Fruit fly (Drosophila melanogaster) whole organism, embryonic: ENCODE measurements around the gene Sgt1.

ENCODE experiments used
- C15 ChIP-seq: fragments of 200-800 bp; sonication (Bioruptor generic); IDR thresholded peaks from 3 replicates; pipeline ENCODE4 v1.3.6; 2022; ENCODE audit warnings: missing biosample characterization, missing genetic modification characterization
- CG10267 ChIP-seq: fragments of 200-800 bp; sonication (Bioruptor generic); optimal IDR thresholded peaks from 2 replicates; lab custom pipeline; 2018; ENCODE audit warnings: missing biosample characterization, mild to moderate bottlenecking, missing genetic modification characterization, moderate library complexity
- CG11085 ChIP-seq: fragments of 200-800 bp; sonication (Bioruptor generic); IDR thresholded peaks from 2 replicates; pipeline ENCODE4 v1.3.6; 2022; ENCODE audit warnings: missing biosample characterization, missing genetic modification characterization
- CG13287 ChIP-seq: fragments of 200-800 bp; sonication (Bioruptor generic); IDR thresholded peaks from 2 replicates; pipeline ENCODE4 v1.3.6; 2022; ENCODE audit warnings: missing biosample characterization, missing genetic modification characterization; ENCODE audit not compliant: partially characterized antibody
- CG13424 ChIP-seq: fragments of 200-800 bp; sonication (Bioruptor generic); optimal IDR thresholded peaks from 2 replicates; lab custom pipeline; 2019; ENCODE audit warnings: missing biosample characterization, mild to moderate bottlenecking, missing genetic modification characterization, moderate library complexity
- CG14014 ChIP-seq: fragments of 200-800 bp; sonication (Bioruptor generic); IDR thresholded peaks from 2 replicates; pipeline ENCODE4 v1.3.6; 2022; ENCODE audit warnings: missing biosample characterization, missing genetic modification characterization
- CG14441 ChIP-seq: fragments of 200-800 bp; sonication (Bioruptor generic); IDR thresholded peaks from 2 replicates; pipeline ENCODE4 v1.3.6; 2022; ENCODE audit warnings: missing biosample characterization, missing genetic modification characterization
- CG14860 ChIP-seq: fragments of 200-800 bp; sonication (Bioruptor generic); IDR thresholded peaks from 3 replicates; pipeline ENCODE4 v1.3.6; 2022; ENCODE audit warnings: missing biosample characterization, missing genetic modification characterization; ENCODE audit not compliant: partially characterized antibody
- CG15479 ChIP-seq: fragments of 200-800 bp; sonication (Bioruptor generic); optimal IDR thresholded peaks from 3 replicates; lab custom pipeline; 2019; ENCODE audit warnings: missing biosample characterization, mild to moderate bottlenecking, missing genetic modification characterization, moderate library complexity
- CG1603 ChIP-seq: fragments of 200-800 bp; sonication (Bioruptor generic); optimal IDR thresholded peaks from 2 replicates; lab custom pipeline; 2019; ENCODE audit warnings: missing biosample characterization, mild to moderate bottlenecking, missing genetic modification characterization, moderate library complexity
- CG1832 ChIP-seq: fragments of 200-800 bp; sonication (Bioruptor generic); optimal IDR thresholded peaks from 2 replicates; lab custom pipeline; 2017; ENCODE audit warnings: missing biosample characterization, mild to moderate bottlenecking, missing genetic modification characterization, inconsistent platforms
- CG2129 ChIP-seq: fragments of 200-800 bp; sonication (Bioruptor generic); IDR thresholded peaks from 2 replicates; pipeline ENCODE4 v1.3.6; 2022; ENCODE audit warnings: missing biosample characterization, missing genetic modification characterization; ENCODE audit not compliant: partially characterized antibody
- CG2202 ChIP-seq: fragments of 200-800 bp; sonication (Bioruptor generic); optimal IDR thresholded peaks from 2 replicates; lab custom pipeline; 2018; ENCODE audit warnings: missing biosample characterization, mild to moderate bottlenecking, missing genetic modification characterization
- CG2678 ChIP-seq: fragments of 200-800 bp; sonication (Bioruptor generic); optimal IDR thresholded peaks from 3 replicates; lab custom pipeline; 2019; ENCODE audit warnings: missing biosample characterization, mild to moderate bottlenecking, missing genetic modification characterization, moderate library complexity
- CG3726 ChIP-seq: fragments of 200-800 bp; sonication (Bioruptor generic); IDR thresholded peaks from 3 replicates; pipeline ENCODE4, ENCODE4 v1.3.6; 2022; ENCODE audit warnings: missing biosample characterization, missing genetic modification characterization
- CG43689 ChIP-seq: fragments of 200-800 bp; sonication (Bioruptor generic); IDR thresholded peaks from 2 replicates; pipeline ENCODE4 v1.3.6; 2022; ENCODE audit warnings: missing biosample characterization, missing genetic modification characterization
- CG4854 ChIP-seq: fragments of 200-800 bp; sonication (Bioruptor generic); optimal IDR thresholded peaks from 2 replicates; lab custom pipeline; 2016; ENCODE audit warnings: missing biosample characterization, missing genetic modification characterization, inconsistent platforms
- CG6254 ChIP-seq: fragments of 200-800 bp; sonication (Bioruptor generic); optimal IDR thresholded peaks from 3 replicates; lab custom pipeline; 2017; ENCODE audit warnings: mild to moderate bottlenecking, missing biosample characterization, missing genetic modification reagents, missing genetic modification characterization
- CG6813 ChIP-seq: fragments of 200-800 bp; sonication (Bioruptor generic); optimal IDR thresholded peaks from 2 replicates; lab custom pipeline; 2017; ENCODE audit warnings: missing biosample characterization, missing genetic modification characterization, mild to moderate bottlenecking, moderate library complexity, missing genetic modification reagents
- CG7963 ChIP-seq: fragments of 200-800 bp; sonication (Bioruptor generic); IDR thresholded peaks from 3 replicates; pipeline ENCODE4 v1.3.6; 2022; ENCODE audit warnings: missing biosample characterization, missing genetic modification characterization; ENCODE audit not compliant: partially characterized antibody
- CG8765 ChIP-seq: fragments of 200-800 bp; sonication (Bioruptor generic); IDR thresholded peaks from 2 replicates; pipeline ENCODE4 v1.3.6; 2022; ENCODE audit warnings: missing biosample characterization, missing genetic modification characterization
- H15 ChIP-seq: fragments of 200-800 bp; sonication (Bioruptor generic); IDR thresholded peaks from 3 replicates; pipeline ENCODE4 v1.3.6; 2022; ENCODE audit warnings: missing biosample characterization, missing genetic modification characterization
- H2.0 ChIP-seq: fragments of 200-800 bp; sonication (Bioruptor generic); IDR thresholded peaks from 2 replicates; pipeline ENCODE4 v1.3.6; 2022; ENCODE audit warnings: missing biosample characterization, missing genetic modification characterization
- Hmx ChIP-seq: fragments of 200-800 bp; sonication (Bioruptor generic); optimal IDR thresholded peaks from 2 replicates; lab custom pipeline; 2016; ENCODE audit warnings: missing biosample characterization, missing genetic modification characterization
- Hr78 ChIP-seq, 2 experiments: fragments of 200-800 bp in 1 of 2; fragments of >200 bp in 1 of 2; sonication (Bioruptor generic) in 1 of 2; optimal IDR thresholded peaks; 2 replicates each; lab custom pipeline; 2017 to 2019; ENCODE audit warnings: missing biosample characterization in 2 of 2, missing genetic modification characterization in 2 of 2, mild to moderate bottlenecking in 1 of 2, moderate library complexity in 1 of 2
- Kr ChIP-seq: fragments of 200-800 bp; sonication (Bioruptor generic); optimal IDR thresholded peaks from 2 replicates; lab custom pipeline; 2017; ENCODE audit warnings: missing biosample characterization, mild to moderate bottlenecking, missing genetic modification characterization
- Mad ChIP-seq: fragments of 200-800 bp; sonication (Bioruptor generic); optimal IDR thresholded peaks from 2 replicates; lab custom pipeline; 2016; ENCODE audit warnings: missing biosample characterization, missing genetic modification characterization
- Med ChIP-seq: fragments of 200-800 bp; sonication (Bioruptor generic); peaks from one replicate; lab custom pipeline; 2016; ENCODE audit warnings: missing biosample characterization, missing genetic modification characterization, mild to moderate bottlenecking, inconsistent platforms, moderate library complexity
- Neu2 ChIP-seq: fragments of 200-800 bp; sonication (Bioruptor generic); optimal IDR thresholded peaks from 3 replicates; lab custom pipeline; 2016; ENCODE audit warnings: missing biosample characterization, missing genetic modification characterization, borderline replicate concordance
- Pdp1 ChIP-seq, 2 experiments: fragments of 200-800 bp; sonication (Bioruptor generic); optimal IDR thresholded peaks; 3 replicates each; lab custom pipeline; 2016; ENCODE audit warnings: missing biosample characterization in 2 of 2, missing genetic modification characterization in 2 of 2, mild to moderate bottlenecking in 1 of 2, moderate library complexity in 1 of 2
- Vsx1 ChIP-seq: fragments of 200-800 bp; sonication (Bioruptor generic); optimal IDR thresholded peaks from 2 replicates; lab custom pipeline; 2017; ENCODE audit warnings: missing biosample characterization, mild to moderate bottlenecking, missing genetic modification characterization, missing genetic modification reagents
- YL-1 ChIP-seq: fragments of 200-800 bp; sonication (Bioruptor generic); optimal IDR thresholded peaks from 3 replicates; lab custom pipeline; 2017; ENCODE audit warnings: missing biosample characterization, mild to moderate bottlenecking, missing genetic modification characterization
- az2 ChIP-seq: fragments of 200-800 bp; sonication (Bioruptor generic); optimal IDR thresholded peaks from 3 replicates; lab custom pipeline; 2016; ENCODE audit warnings: missing biosample characterization, missing genetic modification characterization
- bbx ChIP-seq: fragments of 200-800 bp; sonication (Bioruptor generic); IDR thresholded peaks from 2 replicates; pipeline ENCODE4 v1.3.6; 2022; ENCODE audit warnings: missing biosample characterization, missing genetic modification characterization; ENCODE audit not compliant: partially characterized antibody
- chn ChIP-seq: fragments of 200-800 bp; sonication (Bioruptor generic); optimal IDR thresholded peaks from 2 replicates; lab custom pipeline; 2016; ENCODE audit warnings: missing biosample characterization, missing genetic modification characterization
- croc ChIP-seq: fragments of 200-800 bp; sonication (Bioruptor generic); conservative IDR thresholded peaks from 3 replicates; pipeline ENCODE4 v1.3.6; 2022; ENCODE audit warnings: missing biosample characterization, missing genetic modification characterization
- dmrt11E ChIP-seq: fragments of 200-800 bp; sonication (Bioruptor generic); optimal IDR thresholded peaks from 3 replicates; lab custom pipeline; 2018; ENCODE audit warnings: missing biosample characterization, mild to moderate bottlenecking, missing genetic modification characterization, moderate library complexity
- fd102C ChIP-seq: fragments of 200-800 bp; sonication (Bioruptor generic); optimal IDR thresholded peaks from 2 replicates; lab custom pipeline; 2018; ENCODE audit warnings: missing biosample characterization, mild to moderate bottlenecking, missing genetic modification characterization, moderate library complexity
- fd96Cb ChIP-seq: fragments of 200-800 bp; sonication (Bioruptor generic); optimal IDR thresholded peaks from 2 replicates; lab custom pipeline; 2018; ENCODE audit warnings: missing biosample characterization, mild to moderate bottlenecking, missing genetic modification characterization, moderate library complexity
- fru ChIP-seq: fragments of >200 bp; optimal IDR thresholded peaks from 2 replicates; lab custom pipeline; 2017
- gcm ChIP-seq: fragments of 200-800 bp; sonication (Bioruptor generic); optimal IDR thresholded peaks from 2 replicates; lab custom pipeline; 2019; ENCODE audit warnings: missing biosample characterization, mild to moderate bottlenecking, missing genetic modification characterization, moderate library complexity
- h ChIP-seq: fragments of >200 bp; optimal IDR thresholded peaks from 2 replicates; lab custom pipeline; 2017
- her ChIP-seq: fragments of 200-800 bp; sonication (Bioruptor generic); optimal IDR thresholded peaks from 2 replicates; lab custom pipeline; 2016; ENCODE audit warnings: missing biosample characterization, missing genetic modification characterization
- mld ChIP-seq: fragments of 200-800 bp; sonication (Bioruptor generic); IDR thresholded peaks from 3 replicates; pipeline ENCODE4 v1.3.6; 2022; ENCODE audit warnings: missing biosample characterization, missing genetic modification characterization; ENCODE audit not compliant: partially characterized antibody
- sens-2 ChIP-seq: fragments of 200-800 bp; sonication (Bioruptor generic); IDR thresholded peaks from 2 replicates; pipeline ENCODE4 v1.3.6; 2022; ENCODE audit warnings: missing biosample characterization, missing genetic modification characterization
- sqz ChIP-seq: fragments of 200-800 bp; sonication (Bioruptor generic); optimal IDR thresholded peaks from 3 replicates; lab custom pipeline; 2018; ENCODE audit warnings: missing biosample characterization, mild to moderate bottlenecking, missing genetic modification characterization
- ssp ChIP-seq: fragments of 200-800 bp; sonication (Bioruptor generic); IDR thresholded peaks from 2 replicates; pipeline ENCODE4 v1.3.6; 2022; ENCODE audit warnings: missing biosample characterization, missing genetic modification characterization
- stwl ChIP-seq: fragments of 200-800 bp; sonication (Bioruptor generic); optimal IDR thresholded peaks from 3 replicates; lab custom pipeline; 2018; ENCODE audit warnings: missing biosample characterization, mild to moderate bottlenecking, missing genetic modification characterization, moderate library complexity
- trem ChIP-seq: fragments of 200-800 bp; optimal IDR thresholded peaks from 3 replicates; lab custom pipeline; 2019; ENCODE audit warnings: missing biosample characterization, mild to moderate bottlenecking, missing genetic modification characterization, moderate library complexity
- zen ChIP-seq: fragments of 200-800 bp; sonication (Bioruptor generic); optimal IDR thresholded peaks from 3 replicates; lab custom pipeline; 2018; ENCODE audit warnings: missing biosample characterization, mild to moderate bottlenecking, missing genetic modification characterization, moderate library complexity

Sgt1 gene

DNA sequence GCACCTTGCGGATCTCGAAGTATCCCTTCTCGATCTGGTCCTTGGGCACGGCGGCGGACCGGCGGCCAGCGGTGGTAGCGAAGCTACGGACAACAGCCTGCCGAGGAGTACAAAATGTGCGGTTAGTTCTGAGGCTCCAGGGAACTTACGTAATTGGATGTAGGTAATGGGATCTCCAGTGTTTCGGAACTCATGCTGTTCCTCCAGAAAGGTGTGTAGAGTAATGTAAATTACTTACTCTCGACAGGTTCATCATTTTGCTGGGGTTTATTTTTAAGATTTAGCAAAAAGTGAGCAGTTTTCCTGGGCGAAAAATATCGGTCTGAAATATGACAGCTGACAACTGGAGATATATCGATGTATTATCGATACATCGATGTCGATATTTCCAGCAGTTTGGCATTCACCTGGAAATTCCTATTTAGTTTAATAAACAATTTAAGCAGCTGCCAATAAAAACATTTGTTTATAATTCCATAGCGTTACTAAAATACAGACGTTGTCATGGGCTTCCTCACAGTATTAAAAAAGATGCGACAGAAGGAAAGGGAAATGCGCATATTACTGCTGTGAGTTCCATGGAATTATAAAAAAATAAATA lies 35.7 kb upstream of the Sgt1 start, which contains the start of the genes COX7A and Arl2 (continued):
- peak; percentile 61 for TF ChIP-seq stwl (tag; lab: Kevin White, UChicago)
- no peak for TF ChIP-seq CG8765 (GFP tag; lab: Robert Waterston, UW)
- TF ChIP-seq az2: no peak
- no peak for TF ChIP-seq fru (lab: Kevin White, UChicago)
- TF ChIP-seq C15 (GFP tag; lab: Robert Waterston, UW): no peak
- no peak for TF ChIP-seq H2.0 (GFP tag; lab: Robert Waterston, UW)
- no peak for TF ChIP-seq Hr78 (GFP tag; optimal IDR thresholded peaks at IDR 0.05; lab: Kevin White, UChicago)
- no peak for TF ChIP-seq CG2678 (tag; lab: Kevin White, UChicago)
- no peak for TF ChIP-seq chn (GFP tag; lab: Kevin White, UChicago)
- TF ChIP-seq mld (GFP tag; lab: Robert Waterston, UW): peak; percentile 93
- no peak for TF ChIP-seq fd96Cb (tag; lab: Kevin White, UChicago)
- no peak for TF ChIP-seq CG2202
- TF ChIP-seq CG14441: no peak
- no peak for TF ChIP-seq Neu2 (GFP tag; lab: Kevin White, UChicago)
- no peak for TF ChIP-seq CG4854
- peak; percentile 22 for TF ChIP-seq CG10267 (tag; lab: Kevin White, UChicago)
- TF ChIP-seq CG2129 (GFP tag; lab: Robert Waterston, UW): peak; percentile 94
- TF ChIP-seq CG14860 (GFP tag; lab: Robert Waterston, UW): peak; percentile 91
- no peak for TF ChIP-seq CG43689 (GFP tag; lab: Robert Waterston, UW)
- no peak for TF ChIP-seq gcm
- TF ChIP-seq CG11085 (GFP tag; lab: Robert Waterston, UW): no peak
- no peak for TF ChIP-seq H15 (GFP tag; lab: Robert Waterston, UW)
- TF ChIP-seq CG1603 (tag; lab: Kevin White, UChicago): peak; percentile 56
- TF ChIP-seq sqz (GFP tag; lab: Kevin White, UChicago): no peak
- no peak for TF ChIP-seq CG15479
- no peak for TF ChIP-seq sens-2 (GFP tag; lab: Robert Waterston, UW)
- TF ChIP-seq YL-1 (GFP tag; lab: Kevin White, UChicago): peak; percentile 96
- peak; percentile 90 for TF ChIP-seq CG7963 (GFP tag; lab: Robert Waterston, UW)
- no peak for TF ChIP-seq Mad
- no peak for TF ChIP-seq Kr (GFP tag; lab: Kevin White, UChicago)
- TF ChIP-seq zen: no peak
- no peak for TF ChIP-seq Vsx1
- TF ChIP-seq croc: no peak
- no peak for TF ChIP-seq CG3726
- TF ChIP-seq dmrt11E (tag; lab: Kevin White, UChicago): no peak
- no peak for TF ChIP-seq CG6254
- peak; percentile 96 for TF ChIP-seq CG13287 (GFP tag; lab: Robert Waterston, UW)
- TF ChIP-seq CG13424 (tag; lab: Kevin White, UChicago): no peak
- peak; percentile 81 for TF ChIP-seq Med
- no peak for TF ChIP-seq ssp
- no peak for TF ChIP-seq CG1832 (GFP tag; lab: Kevin White, UChicago)
- TF ChIP-seq CG6813 (GFP tag; lab: Kevin White, UChicago): no peak
- peak; percentile 97 for TF ChIP-seq bbx (GFP tag; lab: Robert Waterston, UW)
- TF ChIP-seq h (lab: Kevin White, UChicago): no peak
- TF ChIP-seq CG14014 (GFP tag; lab: Robert Waterston, UW): no peak
- TF ChIP-seq trem: peak; percentile 75
- TF ChIP-seq Hmx (GFP tag; lab: Kevin White, UChicago): no peak
- TF ChIP-seq Pdp1 (GFP tag; optimal IDR thresholded peaks at IDR 0.05; lab: Kevin White, UChicago): peak in 1 of 2 experiments; percentile 95
- no peak for TF ChIP-seq fd102C
- TF ChIP-seq her (GFP tag; lab: Kevin White, UChicago): no peak
